Worm (Caenorhabditis elegans): Measurements from ENCODE around the gene sra-2.

ce11 chrII:9542785-9543184 lies 14.2 kb downstream of the sra-2 start, which contains the start of gene sra-4:
- TF ChIP-seq him-1 (tag; optimal IDR thresholded peaks at IDR 0.05) = no peak
- TF ChIP-seq dao-5 (tag; optimal IDR thresholded peaks at IDR 0.05) = no peak
- TF ChIP-seq W03F9.2 (tag; optimal IDR thresholded peaks at IDR 0.05) = no peak

Data from whole organism, L4/young adult.